Worm (Caenorhabditis elegans) whole organism, L3 larva: ENCODE data around the gene fbxa-18.

ENCODE experiments used
- ZK546.5 ChIP-seq: sonication (generic microtip); optimal IDR thresholded peaks from 2 replicates; lab custom pipeline; 2017; ENCODE audit warnings: missing biosample characterization, missing genetic modification characterization
- aly-2 ChIP-seq: fragments of 150-350 bp; optimal IDR thresholded peaks from 2 replicates; lab custom pipeline; 2014; ENCODE audit warnings: missing biosample characterization, missing genetic modification characterization
- ama-1 ChIP-seq: fragments of 150-350 bp; optimal IDR thresholded peaks from 2 replicates; lab custom pipeline; 2018
- ceh-16 ChIP-seq: sonication (generic microtip); optimal IDR thresholded peaks from 2 replicates; lab custom pipeline; 2017; ENCODE audit warnings: missing biosample characterization, missing genetic modification characterization
- ceh-28 ChIP-seq: fragments of 150-350 bp; optimal IDR thresholded peaks from 2 replicates; lab custom pipeline; 2014; ENCODE audit warnings: missing biosample characterization, missing genetic modification reagents, missing genetic modification characterization
- ceh-82 ChIP-seq: fragments of 150-350 bp; optimal IDR thresholded peaks from 2 replicates; lab custom pipeline; 2014; ENCODE audit warnings: missing biosample characterization, missing genetic modification characterization
- ceh-9 ChIP-seq: sonication (generic microtip); optimal IDR thresholded peaks from 2 replicates; lab custom pipeline; 2018; ENCODE audit warnings: missing biosample characterization, missing genetic modification characterization
- daf-12 ChIP-seq: fragments of 150-350 bp; optimal IDR thresholded peaks from 2 replicates; lab custom pipeline; 2014; ENCODE audit warnings: missing biosample characterization, missing genetic modification reagents, missing genetic modification characterization
- egl-27 ChIP-seq: sonication (generic microtip); optimal IDR thresholded peaks from 4 replicates; lab custom pipeline; 2017; ENCODE audit warnings: missing biosample characterization, missing genetic modification reagents, missing genetic modification characterization
- egl-5 ChIP-seq: fragments of 150-350 bp; optimal IDR thresholded peaks from 2 replicates; lab custom pipeline; 2017; ENCODE audit warnings: missing biosample characterization, missing genetic modification reagents, missing genetic modification characterization, inconsistent platforms
- elt-1 ChIP-seq: fragments of 150-350 bp; optimal IDR thresholded peaks from 2 replicates; lab custom pipeline; 2014; ENCODE audit warnings: missing biosample characterization, missing genetic modification characterization
- elt-2 ChIP-seq: sonication (generic microtip); optimal IDR thresholded peaks from 2 replicates; lab custom pipeline; 2016; ENCODE audit warnings: missing genetic modification reagents, mild to moderate bottlenecking, missing genetic modification characterization, missing compliant biosample characterization
- eor-1 ChIP-seq, 2 experiments: fragments of 150-350 bp; optimal IDR thresholded peaks; 2 replicates each; lab custom pipeline; 2014 to 2018; ENCODE audit warnings: missing biosample characterization in 2 of 2, missing genetic modification characterization in 2 of 2
- fkh-10 ChIP-seq: sonication (generic microtip); optimal IDR thresholded peaks from 2 replicates; lab custom pipeline; 2017; ENCODE audit warnings: missing biosample characterization, missing genetic modification reagents, missing genetic modification characterization
- fkh-2 ChIP-seq: fragments of 150-350 bp; optimal IDR thresholded peaks from 2 replicates; lab custom pipeline; 2014; ENCODE audit warnings: missing biosample characterization, missing genetic modification reagents, missing genetic modification characterization
- fos-1 ChIP-seq: fragments of 150-350 bp; optimal IDR thresholded peaks from 2 replicates; lab custom pipeline; 2014; ENCODE audit warnings: missing biosample characterization, missing genetic modification characterization
- hmg-11 ChIP-seq: sonication (generic microtip); optimal IDR thresholded peaks from 2 replicates; lab custom pipeline; 2016; ENCODE audit warnings: missing genetic modification characterization, missing compliant biosample characterization
- jun-1 ChIP-seq: fragments of 150-350 bp; optimal IDR thresholded peaks from 2 replicates; lab custom pipeline; 2014; ENCODE audit warnings: missing biosample characterization, missing genetic modification reagents, missing genetic modification characterization
- lin-15B ChIP-seq: fragments of 150-350 bp; optimal IDR thresholded peaks from 2 replicates; lab custom pipeline; 2014; ENCODE audit warnings: missing biosample characterization, missing genetic modification characterization
- lin-39 ChIP-seq: fragments of 150-350 bp; optimal IDR thresholded peaks from 2 replicates; lab custom pipeline; 2018; ENCODE audit warnings: missing biosample characterization, missing genetic modification reagents, missing genetic modification characterization
- lsy-12 ChIP-seq: sonication (generic microtip); optimal IDR thresholded peaks from 2 replicates; lab custom pipeline; 2016; ENCODE audit warnings: mild to moderate bottlenecking, missing genetic modification characterization, missing compliant biosample characterization
- mml-1 ChIP-seq: fragments of 150-350 bp; sonication (generic microtip); optimal IDR thresholded peaks from 3 replicates; lab custom pipeline; 2014; ENCODE audit warnings: missing biosample characterization, missing genetic modification characterization
- nhr-11 ChIP-seq: fragments of 150-350 bp; optimal IDR thresholded peaks from 2 replicates; lab custom pipeline; 2014; ENCODE audit warnings: missing biosample characterization, missing genetic modification characterization
- nhr-12 ChIP-seq: fragments of 150-350 bp; optimal IDR thresholded peaks from 2 replicates; lab custom pipeline; 2014; ENCODE audit warnings: missing biosample characterization, missing genetic modification characterization
- nhr-23 ChIP-seq: fragments of 150-350 bp; optimal IDR thresholded peaks from 2 replicates; lab custom pipeline; 2014; ENCODE audit warnings: missing biosample characterization, missing genetic modification reagents, missing genetic modification characterization
- nhr-237 ChIP-seq: fragments of 150-350 bp; optimal IDR thresholded peaks from 2 replicates; lab custom pipeline; 2014; ENCODE audit warnings: missing biosample characterization, missing genetic modification characterization
- nhr-25 ChIP-seq: sonication (generic microtip); optimal IDR thresholded peaks from 2 replicates; lab custom pipeline; 2017; ENCODE audit warnings: missing biosample characterization, missing genetic modification characterization
- nhr-28 ChIP-seq: fragments of 150-350 bp; optimal IDR thresholded peaks from 2 replicates; lab custom pipeline; 2014; ENCODE audit warnings: missing biosample characterization, missing genetic modification characterization
- nhr-43 ChIP-seq: sonication (generic microtip); optimal IDR thresholded peaks from 2 replicates; lab custom pipeline; 2016; ENCODE audit warnings: mild to moderate bottlenecking, missing genetic modification characterization, missing compliant biosample characterization; ENCODE audit not compliant: poor library complexity, severe bottlenecking
- nhr-67 ChIP-seq: fragments of 150-350 bp; optimal IDR thresholded peaks from 2 replicates; lab custom pipeline; 2014; ENCODE audit warnings: missing biosample characterization, missing genetic modification characterization
- nhr-76 ChIP-seq: fragments of 150-350 bp; sonication (generic microtip); optimal IDR thresholded peaks from 5 replicates; lab custom pipeline; 2014; ENCODE audit warnings: missing biosample characterization, missing genetic modification characterization
- nhr-77 ChIP-seq: fragments of 150-350 bp; optimal IDR thresholded peaks from 2 replicates; lab custom pipeline; 2014; ENCODE audit warnings: missing biosample characterization, missing genetic modification characterization
- pha-4 ChIP-seq: fragments of 150-350 bp; optimal IDR thresholded peaks from 2 replicates; lab custom pipeline; 2014; ENCODE audit warnings: missing biosample characterization, missing genetic modification reagents, missing genetic modification characterization
- snpc-4 ChIP-seq: fragments of 150-350 bp; optimal IDR thresholded peaks from 2 replicates; lab custom pipeline; 2014; ENCODE audit warnings: missing biosample characterization, missing genetic modification characterization
- tbx-2 ChIP-seq: sonication (generic microtip); optimal IDR thresholded peaks from 2 replicates; lab custom pipeline; 2016; ENCODE audit warnings: mild to moderate bottlenecking, missing genetic modification characterization, missing compliant biosample characterization
- unc-39 ChIP-seq: sonication (generic microtip); optimal IDR thresholded peaks from 4 replicates; lab custom pipeline; 2017; ENCODE audit warnings: missing biosample characterization, missing genetic modification characterization
- zag-1 ChIP-seq: fragments of 150-350 bp; optimal IDR thresholded peaks from 2 replicates; lab custom pipeline; 2014; ENCODE audit warnings: missing biosample characterization, missing genetic modification characterization
- ztf-11 ChIP-seq: fragments of 150-350 bp; optimal IDR thresholded peaks from 2 replicates; lab custom pipeline; 2014; ENCODE audit warnings: missing biosample characterization, missing genetic modification characterization

The fbxa-18 gene

ce11 chrV:16131249-16131648 lies 11.2 kb upstream of the fbxa-18 start, which contains the start of gene fbxa-142:
TSS of gene fbxa-142 (minus strand) at chrV:16131349.
- TF ChIP-seq nhr-67 (no peak), jun-1 (no peak), lin-39 (no peak), nhr-43 (tag; lab: Kevin White, UChicago) (no peak), mml-1 (tag; lab: Kevin White, UChicago) (no peak), nhr-11 (no peak), daf-12 (tag; lab: Kevin White, UChicago) (no peak), lsy-12 (tag; lab: Kevin White, UChicago) (no peak), hmg-11 (tag; lab: Kevin White, UChicago) (no peak), elt-1 (no peak), nhr-28 (tag; lab: Kevin White, UChicago) (no peak), elt-2 (tag; lab: Kevin White, UChicago) (no peak), ztf-11 (tag; lab: Kevin White, UChicago) (no peak), ceh-28 (tag; lab: Kevin White, UChicago) (no peak), ZK546.5 (no peak), zag-1 (tag; lab: Kevin White, UChicago) (no peak), eor-1 (tag; optimal IDR thresholded peaks at IDR 0.05; lab: Kevin White, UChicago) (no peak)
- TF ChIP-seq, all 47 proteins: peak for 0

- TF ChIP-seq daf-12 (tag; lab: Kevin White, UChicago) (no peak), ceh-9 (tag; lab: Kevin White, UChicago) (no peak), nhr-77 (no peak), elt-1 (no peak), ceh-82 (tag; lab: Kevin White, UChicago) (no peak), nhr-12 (no peak), mml-1 (tag; lab: Kevin White, UChicago) (no peak), fkh-2 (tag; lab: Kevin White, UChicago) (no peak), ZK546.5 (no peak), nhr-25 (tag; lab: Kevin White, UChicago) (no peak), nhr-23 (no peak), eor-1 (tag; optimal IDR thresholded peaks at IDR 0.05; lab: Kevin White, UChicago) (no peak), fkh-10 (no peak), nhr-28 (tag; lab: Kevin White, UChicago) (no peak), aly-2 (tag; lab: Kevin White, UChicago) (no peak), ztf-11 (tag; lab: Kevin White, UChicago) (no peak), nhr-43 (tag; lab: Kevin White, UChicago) (no peak), nhr-76 (tag; lab: Kevin White, UChicago) (no peak)
These were observed 10.3 kb upstream of the fbxa-18 start for ce11 chrV:16132215-16132614.

ce11 chrV:16132705-16133104 lies 9.8 kb upstream of the fbxa-18 start, which contains the start of gene fbxa-144:
TSS of gene fbxa-144 (minus strand) at chrV:16132805.
- TF ChIP-seq eor-1 (tag; optimal IDR thresholded peaks at IDR 0.05; lab: Kevin White, UChicago) = no peak
- no peak for TF ChIP-seq ceh-16 (tag; lab: Kevin White, UChicago)
- TF ChIP-seq, all 47 proteins: peak for 0

- TF ChIP-seq fkh-10 (no peak), unc-39 (tag; lab: Kevin White, UChicago) (no peak), pha-4 (no peak), nhr-67 (no peak), egl-5 (tag; lab: Kevin White, UChicago) (no peak), ZK546.5 (no peak), nhr-76 (tag; lab: Kevin White, UChicago) (no peak), egl-27 (tag; lab: Kevin White, UChicago) (no peak), lin-15B (no peak), nhr-237 (no peak), tbx-2 (no peak), ceh-82 (tag; lab: Kevin White, UChicago) (no peak), fos-1 (no peak), lin-39 (no peak), nhr-77 (no peak), nhr-11 (no peak), snpc-4 (tag; lab: Kevin White, UChicago) (no peak), ceh-28 (tag; lab: Kevin White, UChicago) (no peak), ama-1 (lab: Kevin White, UChicago) (no peak)
These were observed 5.4 kb upstream of the fbxa-18 start, which contains the start of gene F44G3.7 for ce11 chrV:16137043-16137442. TSS of gene F44G3.7 (minus strand) at chrV:16137143.
